Fruit fly (Drosophila melanogaster) whole organism, embryonic: ENCODE results near the gene CG6126.
A peak's percentile ranks its signal among the peaks of the same experiment; 100 is the strongest.

Source experiments
- Ada2b ChIP-seq: fragments of 200-800 bp; sonication (Bioruptor generic); IDR thresholded peaks from 2 replicates; pipeline ENCODE4 v1.3.6; 2022; ENCODE audit warnings: missing biosample characterization, missing genetic modification characterization
- Atf3 ChIP-seq: fragments of 200-800 bp; sonication (Bioruptor generic); optimal IDR thresholded peaks from 3 replicates; lab custom pipeline; 2016; ENCODE audit warnings: missing biosample characterization, missing genetic modification characterization
- BtbVII ChIP-seq: fragments of 200-800 bp; sonication (Bioruptor generic); optimal IDR thresholded peaks from 3 replicates; lab custom pipeline; 2017; ENCODE audit warnings: missing biosample characterization, mild to moderate bottlenecking, missing genetic modification characterization
- C15 ChIP-seq: fragments of 200-800 bp; sonication (Bioruptor generic); IDR thresholded peaks from 3 replicates; pipeline ENCODE4 v1.3.6; 2022; ENCODE audit warnings: missing biosample characterization, missing genetic modification characterization
- CG1024 ChIP-seq: fragments of 200-800 bp; sonication (Bioruptor generic); IDR thresholded peaks from 2 replicates; pipeline ENCODE4 v1.3.6; 2022; ENCODE audit warnings: missing biosample characterization, missing genetic modification characterization
- CG10462 ChIP-seq: fragments of 200-800 bp; sonication (Bioruptor generic); optimal IDR thresholded peaks from 2 replicates; lab custom pipeline; 2016; ENCODE audit warnings: missing biosample characterization, missing genetic modification characterization
- CG10959 ChIP-seq: fragments of 200-800 bp; sonication (Bioruptor generic); IDR thresholded peaks from 2 replicates; pipeline ENCODE4 v1.3.6; 2022; ENCODE audit warnings: missing biosample characterization, missing genetic modification characterization
- CG11085 ChIP-seq: fragments of 200-800 bp; sonication (Bioruptor generic); IDR thresholded peaks from 2 replicates; pipeline ENCODE4 v1.3.6; 2022; ENCODE audit warnings: missing biosample characterization, missing genetic modification characterization
- CG11695 ChIP-seq: fragments of 200-800 bp; sonication (Bioruptor generic); IDR thresholded peaks from 3 replicates; pipeline ENCODE4 v1.3.6; 2022; ENCODE audit warnings: missing biosample characterization, missing genetic modification characterization
- CG12104 ChIP-seq: fragments of 200-800 bp; sonication (Bioruptor generic); optimal IDR thresholded peaks from 3 replicates; lab custom pipeline; 2016; ENCODE audit warnings: missing biosample characterization, missing genetic modification characterization
- CG12236 ChIP-seq: fragments of 200-800 bp; sonication (Bioruptor generic); optimal IDR thresholded peaks from 2 replicates; lab custom pipeline; 2016; ENCODE audit warnings: missing biosample characterization, missing genetic modification characterization
- CG13123 ChIP-seq: fragments of 200-800 bp; sonication (Bioruptor generic); optimal IDR thresholded peaks from 2 replicates; lab custom pipeline; 2016; ENCODE audit warnings: missing biosample characterization, missing genetic modification characterization
- CG1602 ChIP-seq: fragments of 200-800 bp; sonication (Bioruptor generic); optimal IDR thresholded peaks from 3 replicates; lab custom pipeline; 2016; ENCODE audit warnings: missing biosample characterization, missing genetic modification characterization
- CG2116 ChIP-seq: fragments of 200-800 bp; sonication (Bioruptor generic); optimal IDR thresholded peaks from 3 replicates; lab custom pipeline; 2018; ENCODE audit warnings: missing biosample characterization, mild to moderate bottlenecking, missing genetic modification characterization
- CG31365 ChIP-seq: fragments of 200-800 bp; sonication (Bioruptor generic); optimal IDR thresholded peaks from 2 replicates; lab custom pipeline; 2018; ENCODE audit warnings: missing biosample characterization, mild to moderate bottlenecking, missing genetic modification characterization
- CG4730 ChIP-seq: fragments of 200-800 bp; sonication (Bioruptor generic); IDR thresholded peaks from 2 replicates; pipeline ENCODE4 v1.3.6; 2022; ENCODE audit warnings: missing biosample characterization, missing genetic modification characterization
- CG6175 ChIP-seq: fragments of 200-800 bp; sonication (Bioruptor generic); IDR thresholded peaks from 3 replicates; pipeline ENCODE4 v1.3.6; 2022; ENCODE audit warnings: missing biosample characterization, missing genetic modification characterization
- CG6654 ChIP-seq: fragments of 200-800 bp; sonication (Bioruptor generic); optimal IDR thresholded peaks from 2 replicates; lab custom pipeline; 2017; ENCODE audit warnings: missing biosample characterization, mild to moderate bottlenecking, missing genetic modification characterization
- CG6683 ChIP-seq: fragments of 200-800 bp; sonication (Bioruptor generic); optimal IDR thresholded peaks from 2 replicates; lab custom pipeline; 2017; ENCODE audit warnings: missing biosample characterization, mild to moderate bottlenecking, missing genetic modification characterization, missing genetic modification reagents
- CG6765 ChIP-seq: fragments of 200-800 bp; sonication (Bioruptor generic); optimal IDR thresholded peaks from 3 replicates; lab custom pipeline; 2017; ENCODE audit warnings: missing biosample characterization, mild to moderate bottlenecking, missing genetic modification characterization
- CG7271 ChIP-seq: fragments of 200-800 bp; sonication (Bioruptor generic); optimal IDR thresholded peaks from 2 replicates; lab custom pipeline; 2018; ENCODE audit warnings: missing biosample characterization, mild to moderate bottlenecking, missing genetic modification characterization, moderate library complexity
- CG9609 ChIP-seq: fragments of 200-800 bp; sonication (Bioruptor generic); optimal IDR thresholded peaks from 3 replicates; lab custom pipeline; 2016; ENCODE audit warnings: missing biosample characterization, missing genetic modification characterization
- Camta ChIP-seq: fragments of 200-800 bp; sonication (Bioruptor generic); optimal IDR thresholded peaks from 2 replicates; lab custom pipeline; 2016; ENCODE audit warnings: missing biosample characterization, missing genetic modification characterization
- Dll ChIP-seq: fragments of 200-800 bp; sonication (Bioruptor generic); IDR thresholded peaks from 4 replicates; pipeline ENCODE4 v1.3.6; 2022; ENCODE audit warnings: missing biosample characterization, missing genetic modification characterization; ENCODE audit not compliant: partially characterized antibody
- Ets97D ChIP-seq: fragments of 200-800 bp; sonication (Bioruptor generic); optimal IDR thresholded peaks from 3 replicates; lab custom pipeline; 2016; ENCODE audit warnings: missing biosample characterization, missing genetic modification characterization
- Gug ChIP-seq: fragments of 200-800 bp; sonication (Bioruptor generic); IDR thresholded peaks from 4 replicates; pipeline ENCODE4 v1.3.6; 2022; ENCODE audit warnings: missing biosample characterization, missing genetic modification characterization
- HLH4C ChIP-seq: fragments of 200-800 bp; sonication (Bioruptor generic); IDR thresholded peaks from 3 replicates; pipeline ENCODE4 v1.3.6; 2022; ENCODE audit warnings: missing biosample characterization, missing genetic modification characterization; ENCODE audit not compliant: partially characterized antibody
- Lhr ChIP-seq: fragments of 200-800 bp; sonication (Bioruptor generic); optimal IDR thresholded peaks from 3 replicates; lab custom pipeline; 2017; ENCODE audit warnings: mild to moderate bottlenecking, missing biosample characterization, missing genetic modification reagents, missing genetic modification characterization
- MBD-R2 ChIP-seq: fragments of 200-800 bp; sonication (Bioruptor generic); IDR thresholded peaks from 2 replicates; pipeline ENCODE4 v1.3.6; 2022; ENCODE audit warnings: missing biosample characterization, missing genetic modification characterization
- Xrp1 ChIP-seq: fragments of 200-800 bp; sonication (Bioruptor generic); IDR thresholded peaks from 2 replicates; pipeline ENCODE4 v1.3.6; 2022; ENCODE audit warnings: missing biosample characterization, missing genetic modification characterization
- ap ChIP-seq: fragments of 200-800 bp; sonication (Bioruptor generic); IDR thresholded peaks from 2 replicates; pipeline ENCODE4 v1.3.6; 2022; ENCODE audit warnings: missing biosample characterization, missing genetic modification characterization
- ase ChIP-seq: fragments of 200-800 bp; sonication (Bioruptor generic); IDR thresholded peaks from 3 replicates; pipeline ENCODE4 v1.3.6; 2022; ENCODE audit warnings: missing biosample characterization, missing genetic modification characterization
- ash1 ChIP-seq: fragments of 200-800 bp; sonication (Bioruptor generic); optimal IDR thresholded peaks from 2 replicates; lab custom pipeline; 2018; ENCODE audit warnings: missing biosample characterization, mild to moderate bottlenecking, missing genetic modification characterization
- bab2 ChIP-seq: fragments of 200-800 bp; sonication (Bioruptor generic); optimal IDR thresholded peaks from 2 replicates; lab custom pipeline; 2016; ENCODE audit warnings: missing biosample characterization, missing genetic modification characterization
- btn ChIP-seq: fragments of 200-800 bp; sonication (Bioruptor generic); optimal IDR thresholded peaks from 2 replicates; lab custom pipeline; 2016; ENCODE audit warnings: missing biosample characterization, missing genetic modification characterization
- cato ChIP-seq: fragments of 200-800 bp; sonication (Bioruptor generic); optimal IDR thresholded peaks from 2 replicates; lab custom pipeline; 2016; ENCODE audit warnings: missing biosample characterization, missing genetic modification characterization, borderline replicate concordance
- caup ChIP-seq: fragments of 200-800 bp; sonication (Bioruptor generic); optimal IDR thresholded peaks from 3 replicates; lab custom pipeline; 2017; ENCODE audit warnings: missing biosample characterization, mild to moderate bottlenecking, missing genetic modification characterization, moderate library complexity; ENCODE audit not compliant: severe bottlenecking
- cg ChIP-seq: fragments of 200-800 bp; sonication (Bioruptor generic); optimal IDR thresholded peaks from 3 replicates; lab custom pipeline; 2019; ENCODE audit warnings: missing biosample characterization, mild to moderate bottlenecking, missing genetic modification characterization, moderate library complexity
- ci ChIP-seq: fragments of 200-800 bp; sonication (Bioruptor generic); IDR thresholded peaks from 3 replicates; pipeline ENCODE4 v1.3.6; 2022; ENCODE audit warnings: missing biosample characterization, missing genetic modification characterization
- crc ChIP-seq: fragments of 200-800 bp; sonication (Bioruptor generic); optimal IDR thresholded peaks from 2 replicates; lab custom pipeline; 2016; ENCODE audit warnings: missing biosample characterization, missing genetic modification characterization
- fd102C ChIP-seq: fragments of 200-800 bp; sonication (Bioruptor generic); optimal IDR thresholded peaks from 2 replicates; lab custom pipeline; 2018; ENCODE audit warnings: missing biosample characterization, mild to moderate bottlenecking, missing genetic modification characterization, moderate library complexity
- gcm ChIP-seq: fragments of 200-800 bp; sonication (Bioruptor generic); optimal IDR thresholded peaks from 2 replicates; lab custom pipeline; 2019; ENCODE audit warnings: missing biosample characterization, mild to moderate bottlenecking, missing genetic modification characterization, moderate library complexity
- gsb ChIP-seq: fragments of 200-800 bp; sonication (Bioruptor generic); IDR thresholded peaks from 2 replicates; pipeline ENCODE4 v1.3.6; 2022; ENCODE audit warnings: missing biosample characterization, missing genetic modification characterization
- hth ChIP-seq: fragments of >200 bp; optimal IDR thresholded peaks from 2 replicates; lab custom pipeline; 2017; ENCODE audit warnings: inconsistent platforms
- inv ChIP-seq: fragments of 200-800 bp; sonication (Bioruptor generic); IDR thresholded peaks from 2 replicates; pipeline ENCODE4 v1.3.6; 2022; ENCODE audit warnings: missing biosample characterization, missing genetic modification characterization; ENCODE audit not compliant: partially characterized antibody
- mld ChIP-seq: fragments of 200-800 bp; sonication (Bioruptor generic); IDR thresholded peaks from 3 replicates; pipeline ENCODE4 v1.3.6; 2022; ENCODE audit warnings: missing biosample characterization, missing genetic modification characterization; ENCODE audit not compliant: partially characterized antibody
- org-1 ChIP-seq: fragments of 200-800 bp; sonication (Bioruptor generic); optimal IDR thresholded peaks from 2 replicates; lab custom pipeline; 2017; ENCODE audit warnings: missing biosample characterization, missing genetic modification characterization
- pum ChIP-seq: fragments of 200-800 bp; sonication (Bioruptor generic); optimal IDR thresholded peaks from 2 replicates; lab custom pipeline; 2016; ENCODE audit warnings: missing biosample characterization, missing genetic modification characterization
- so ChIP-seq: fragments of 200-800 bp; sonication (Bioruptor generic); IDR thresholded peaks from 3 replicates; pipeline ENCODE4 v1.3.6; 2022; ENCODE audit warnings: missing biosample characterization, missing genetic modification characterization
- tin ChIP-seq: fragments of 200-800 bp; sonication (Bioruptor generic); optimal IDR thresholded peaks from 3 replicates; lab custom pipeline; 2016; ENCODE audit warnings: missing biosample characterization, missing genetic modification characterization
- trem ChIP-seq: fragments of 200-800 bp; optimal IDR thresholded peaks from 3 replicates; lab custom pipeline; 2019; ENCODE audit warnings: missing biosample characterization, mild to moderate bottlenecking, missing genetic modification characterization, moderate library complexity

CG6126 gene

DNA sequence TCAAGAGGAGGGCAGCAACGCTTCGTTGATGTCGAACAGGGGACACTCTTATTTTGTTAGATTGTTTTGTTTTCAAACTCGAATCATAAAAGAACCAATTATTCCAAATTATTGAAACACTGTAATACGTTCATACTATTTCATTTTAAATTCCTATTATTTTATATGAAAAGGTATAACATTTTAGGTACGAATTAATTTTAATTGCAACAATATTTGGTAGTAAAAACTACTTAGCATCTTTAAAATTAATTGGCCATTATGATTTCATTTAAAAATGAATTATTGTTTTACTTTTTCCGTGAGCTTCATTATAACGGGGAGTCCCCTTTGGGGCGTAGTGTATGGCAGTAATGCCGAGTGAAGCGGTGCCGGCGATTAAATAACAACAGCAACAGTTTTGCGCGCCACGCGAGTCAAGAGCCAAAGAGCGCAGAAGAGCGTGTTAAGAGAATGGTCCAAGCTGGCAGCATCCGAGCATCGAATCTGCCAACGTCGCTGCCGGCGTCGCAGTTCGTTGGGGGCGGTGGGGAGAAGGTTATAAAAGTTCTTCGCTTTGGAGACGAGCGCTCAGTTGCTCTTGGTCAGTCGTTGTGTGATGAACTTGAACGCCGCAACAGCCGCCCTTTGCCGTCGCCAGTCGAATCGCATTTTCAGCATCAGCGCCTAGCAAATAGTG, 45.2 kb downstream of the CG6126 start (continued):
- TF ChIP-seq cg (GFP tag; lab: Kevin White, UChicago), result no peak
- TF ChIP-seq gsb (GFP tag; lab: Robert Waterston, UW), result no peak
- no peak for TF ChIP-seq Ets97D (GFP tag; lab: Kevin White, UChicago)
- no peak for TF ChIP-seq CG2116 (GFP tag; lab: Kevin White, UChicago)
- TF ChIP-seq so (GFP tag; lab: Robert Waterston, UW), result 0 out of 3 replicates have a peak, but pooled peaks have one; percentile 46
- no peak for TF ChIP-seq ash1 (GFP tag; lab: Kevin White, UChicago)
- TF ChIP-seq org-1 (GFP tag; lab: Kevin White, UChicago), result peak; percentile 40
- no peak for TF ChIP-seq CG11695
- TF ChIP-seq CG31365, result no peak
- peak; percentile 56 for TF ChIP-seq CG12104 (GFP tag; lab: Kevin White, UChicago)
- peak; percentile 37 for TF ChIP-seq gcm (GFP tag; lab: Kevin White, UChicago)
- no peak for TF ChIP-seq caup
- TF ChIP-seq CG1024 (GFP tag; lab: Robert Waterston, UW), result no peak
- TF ChIP-seq CG13123 (GFP tag; lab: Kevin White, UChicago), result no peak
- no peak for TF ChIP-seq CG11085
- TF ChIP-seq CG4730 (GFP tag; lab: Robert Waterston, UW), result no peak
- no peak for TF ChIP-seq inv
- no peak for TF ChIP-seq HLH4C
- TF ChIP-seq cato (GFP tag; lab: Kevin White, UChicago), result no peak
- TF ChIP-seq Dll, result 0 out of 4 replicates have a peak, but pooled peaks have one; percentile 20
- TF ChIP-seq fd102C (GFP tag; lab: Kevin White, UChicago), result no peak
- no peak for TF ChIP-seq Atf3 (GFP tag; lab: Kevin White, UChicago)
- no peak for TF ChIP-seq trem
- no peak for TF ChIP-seq MBD-R2
- TF ChIP-seq mld, result no peak
- TF ChIP-seq CG12236 (GFP tag; lab: Kevin White, UChicago), result no peak
- TF ChIP-seq C15 (GFP tag; lab: Robert Waterston, UW), result no peak
- TF ChIP-seq ap (GFP tag; lab: Robert Waterston, UW), result no peak
- TF ChIP-seq Lhr, result no peak
- TF ChIP-seq btn, result no peak
- no peak for TF ChIP-seq crc (GFP tag; lab: Kevin White, UChicago)
- 0 out of 3 replicates have a peak, but pooled peaks have one; percentile 50 for TF ChIP-seq CG6175 (GFP tag; lab: Robert Waterston, UW)
- peak; percentile 0 for TF ChIP-seq Camta (GFP tag; lab: Kevin White, UChicago)
- TF ChIP-seq CG1602 (GFP tag; lab: Kevin White, UChicago), result peak; percentile 29
- peak; percentile 45; the same call in 1 of the 3 replicates for TF ChIP-seq ci (GFP tag; lab: Robert Waterston, UW)
- TF ChIP-seq CG7271, result no peak
- TF ChIP-seq tin, result no peak
- TF ChIP-seq CG6683, result no peak
- no peak for TF ChIP-seq Xrp1 (GFP tag; lab: Robert Waterston, UW)
- no peak for TF ChIP-seq ase (GFP tag; lab: Robert Waterston, UW)
- no peak for TF ChIP-seq CG10462 (GFP tag; lab: Kevin White, UChicago)
- no peak for TF ChIP-seq hth (lab: Kevin White, UChicago)
- TF ChIP-seq pum, result no peak
- no peak for TF ChIP-seq Gug (GFP tag; lab: Robert Waterston, UW)
- TF ChIP-seq CG9609 (GFP tag; lab: Kevin White, UChicago), result no peak
- no peak for TF ChIP-seq bab2 (GFP tag; lab: Kevin White, UChicago)
- TF ChIP-seq CG10959 (GFP tag; lab: Robert Waterston, UW), result no peak
- 0 out of 2 replicates have a peak, but pooled peaks have one; percentile 10 for TF ChIP-seq Ada2b (GFP tag; lab: Robert Waterston, UW)
- TF ChIP-seq CG6765 (GFP tag; lab: Kevin White, UChicago), result no peak
- TF ChIP-seq CG6654 (GFP tag; lab: Kevin White, UChicago), result no peak
- no peak for TF ChIP-seq BtbVII (GFP tag; lab: Kevin White, UChicago)
